Worm (Caenorhabditis elegans): ENCODE data around the gene T24F1.4.
A peak's percentile ranks its signal among the peaks of the same experiment; 100 is the strongest.

ce11 chrII:11345570-11346029 is 31.5 kb upstream of the T24F1.4 start, which contains the start of gene nduf-11:
- TF ChIP-seq cog-1 (tag; optimal IDR thresholded peaks at IDR 0.05) (peak; percentile 70), med-1 (GFP tag; optimal IDR thresholded peaks at IDR 0.05; ENCODE audit: insufficient read depth) (peak; percentile 6), flt-1 (GFP tag; IDR thresholded peaks at IDR 0.05) (peak; percentile 84), klf-2 (GFP tag; conservative IDR thresholded peaks at IDR 0.05) (no peak), ztf-29 (GFP tag; IDR thresholded peaks at IDR 0.05) (no peak), ref-1 (GFP tag; conservative IDR thresholded peaks at IDR 0.05) (no peak), ztf-23 (GFP tag; IDR thresholded peaks at IDR 0.05) (peak; percentile 68; the same call in 1 of the 2 replicates)
